Fruit fly (Drosophila melanogaster) whole organism, prepupa: ENCODE measurements around the gene bma.
A peak's percentile ranks its signal among the peaks of the same experiment; 100 is the strongest.

Source experiments
- Blimp-1 ChIP-seq: fragments of 200-800 bp; sonication (Bioruptor generic); optimal IDR thresholded peaks from 3 replicates; lab custom pipeline; 2017; ENCODE audit warnings: missing biosample characterization, missing genetic modification characterization, mild to moderate bottlenecking, moderate library complexity, missing genetic modification reagents
- CG10631 ChIP-seq: fragments of 200-800 bp; sonication (Bioruptor generic); optimal IDR thresholded peaks from 2 replicates; lab custom pipeline; 2016; ENCODE audit warnings: missing biosample characterization, missing genetic modification characterization
- CG10669 ChIP-seq: fragments of 200-800 bp; sonication (Bioruptor generic); optimal IDR thresholded peaks from 3 replicates; lab custom pipeline; 2018; ENCODE audit warnings: missing biosample characterization, mild to moderate bottlenecking, missing genetic modification characterization, moderate library complexity
- CG11762 ChIP-seq: fragments of 200-800 bp; sonication (Bioruptor generic); optimal IDR thresholded peaks from 3 replicates; lab custom pipeline; 2016; ENCODE audit warnings: missing biosample characterization, missing genetic modification characterization; ENCODE audit not compliant: insufficient read depth
- CG1621 ChIP-seq: fragments of 200-800 bp; sonication (Bioruptor generic); optimal IDR thresholded peaks from 3 replicates; lab custom pipeline; 2018; ENCODE audit warnings: missing biosample characterization, mild to moderate bottlenecking, missing genetic modification characterization
- CG16779 ChIP-seq: fragments of 200-800 bp; sonication (Bioruptor generic); optimal IDR thresholded peaks from 3 replicates; lab custom pipeline; 2017; ENCODE audit warnings: missing biosample characterization, mild to moderate bottlenecking, missing genetic modification characterization
- CG31627 ChIP-seq: fragments of 200-800 bp; sonication (Bioruptor generic); optimal IDR thresholded peaks from 3 replicates; lab custom pipeline; 2016; ENCODE audit warnings: missing biosample characterization, missing genetic modification characterization
- CG32006 ChIP-seq: fragments of 200-800 bp; sonication (Bioruptor generic); optimal IDR thresholded peaks from 3 replicates; lab custom pipeline; 2017; ENCODE audit warnings: missing biosample characterization, mild to moderate bottlenecking, missing genetic modification characterization
- CG34406 ChIP-seq: fragments of 200-800 bp; sonication (Bioruptor generic); optimal IDR thresholded peaks from 3 replicates; lab custom pipeline; 2016; ENCODE audit warnings: missing biosample characterization, missing genetic modification characterization
- CG3919 ChIP-seq: fragments of 200-800 bp; sonication (Bioruptor generic); optimal IDR thresholded peaks from 3 replicates; lab custom pipeline; 2016; ENCODE audit warnings: missing biosample characterization, missing genetic modification characterization
- CG6163 ChIP-seq: fragments of 200-800 bp; sonication (Bioruptor generic); IDR thresholded peaks from 3 replicates; pipeline ENCODE4 v1.3.6; 2022; ENCODE audit warnings: missing biosample characterization, missing genetic modification characterization
- CG6792 ChIP-seq: fragments of 200-800 bp; sonication (Bioruptor generic); optimal IDR thresholded peaks from 3 replicates; lab custom pipeline; 2016; ENCODE audit warnings: missing biosample characterization, missing genetic modification characterization
- CG6808 ChIP-seq: fragments of 200-800 bp; sonication (Bioruptor generic); optimal IDR thresholded peaks from 3 replicates; lab custom pipeline; 2017; ENCODE audit warnings: missing biosample characterization, missing genetic modification characterization, mild to moderate bottlenecking, moderate library complexity, missing genetic modification reagents
- CG6854 ChIP-seq: fragments of 200-800 bp; sonication (Bioruptor generic); optimal IDR thresholded peaks from 2 replicates; lab custom pipeline; 2017; ENCODE audit warnings: missing biosample characterization, mild to moderate bottlenecking, missing genetic modification characterization
- CG7368 ChIP-seq: fragments of 200-800 bp; sonication (Bioruptor generic); optimal IDR thresholded peaks from 3 replicates; lab custom pipeline; 2016; ENCODE audit warnings: missing biosample characterization, missing genetic modification characterization
- CG8319 ChIP-seq: fragments of 200-800 bp; sonication (Bioruptor generic); optimal IDR thresholded peaks from 3 replicates; lab custom pipeline; 2016; ENCODE audit warnings: missing biosample characterization, missing genetic modification characterization
- CG8632 ChIP-seq: fragments of 200-800 bp; sonication (Bioruptor generic); optimal IDR thresholded peaks from 3 replicates; lab custom pipeline; 2016; ENCODE audit warnings: missing biosample characterization, missing genetic modification characterization
- CG9139 ChIP-seq: fragments of 200-800 bp; sonication (Bioruptor generic); optimal IDR thresholded peaks from 3 replicates; lab custom pipeline; 2017; ENCODE audit warnings: missing biosample characterization, mild to moderate bottlenecking, missing genetic modification characterization
- Eip78C ChIP-seq: fragments of 200-800 bp; sonication (Bioruptor generic); peaks from one replicate; lab custom pipeline; 2016; ENCODE audit warnings: missing biosample characterization, missing genetic modification characterization
- Ets21C ChIP-seq: fragments of 200-800 bp; sonication (Bioruptor generic); optimal IDR thresholded peaks from 3 replicates; lab custom pipeline; 2016; ENCODE audit warnings: missing biosample characterization, missing genetic modification characterization
- Ets96B ChIP-seq: fragments of 200-800 bp; optimal IDR thresholded peaks from 2 replicates; lab custom pipeline; 2019; ENCODE audit warnings: missing biosample characterization, mild to moderate bottlenecking, missing genetic modification characterization, moderate library complexity
- Gug ChIP-seq: fragments of 200-800 bp; sonication (Bioruptor generic); IDR thresholded peaks from 2 replicates; pipeline ENCODE4 v1.3.6; 2022; ENCODE audit warnings: missing biosample characterization, missing genetic modification characterization
- Hr38 ChIP-seq: sonication (Bioruptor generic); optimal IDR thresholded peaks from 2 replicates; lab custom pipeline; 2016; ENCODE audit warnings: missing biosample characterization, missing genetic modification characterization
- Hr39 ChIP-seq: fragments of 200-800 bp; sonication (Bioruptor generic); optimal IDR thresholded peaks from 2 replicates; lab custom pipeline; 2016; ENCODE audit warnings: missing biosample characterization, missing genetic modification characterization
- Hr4 ChIP-seq: fragments of 200-800 bp; sonication (Bioruptor generic); optimal IDR thresholded peaks from 3 replicates; lab custom pipeline; 2016; ENCODE audit warnings: missing biosample characterization, missing genetic modification characterization
- Lpt ChIP-seq: fragments of 200-800 bp; sonication (Bioruptor generic); optimal IDR thresholded peaks from 3 replicates; lab custom pipeline; 2016; ENCODE audit warnings: missing biosample characterization, missing genetic modification characterization
- Met ChIP-seq: fragments of 200-800 bp; sonication (Bioruptor generic); optimal IDR thresholded peaks from 3 replicates; lab custom pipeline; 2016; ENCODE audit warnings: missing biosample characterization, missing genetic modification characterization
- OdsH ChIP-seq: fragments of 200-800 bp; sonication (Bioruptor generic); optimal IDR thresholded peaks from 3 replicates; lab custom pipeline; 2016; ENCODE audit warnings: missing biosample characterization, missing genetic modification characterization
- Sox15 ChIP-seq: fragments of 200-800 bp; sonication (Bioruptor generic); optimal IDR thresholded peaks from 3 replicates; lab custom pipeline; 2016; ENCODE audit warnings: missing biosample characterization, missing genetic modification characterization
- achi ChIP-seq: fragments of 200-800 bp; sonication (Bioruptor generic); optimal IDR thresholded peaks from 3 replicates; lab custom pipeline; 2016; ENCODE audit warnings: missing biosample characterization, missing genetic modification characterization
- acj6 ChIP-seq: fragments of 200-800 bp; sonication (Bioruptor generic); optimal IDR thresholded peaks from 3 replicates; lab custom pipeline; 2016; ENCODE audit warnings: missing biosample characterization, missing genetic modification characterization
- cyc ChIP-seq: fragments of 200-800 bp; sonication (Bioruptor generic); optimal IDR thresholded peaks from 3 replicates; lab custom pipeline; 2016; ENCODE audit warnings: missing biosample characterization, missing genetic modification characterization
- dac ChIP-seq: fragments of 200-800 bp; sonication (Bioruptor generic); optimal IDR thresholded peaks from 2 replicates; lab custom pipeline; 2017; ENCODE audit warnings: missing biosample characterization, mild to moderate bottlenecking, missing genetic modification characterization
- dsx ChIP-seq: fragments of 200-800 bp; optimal IDR thresholded peaks from 3 replicates; lab custom pipeline; 2019; ENCODE audit warnings: missing biosample characterization, mild to moderate bottlenecking, missing genetic modification characterization, moderate library complexity; ENCODE audit not compliant: poor library complexity, severe bottlenecking
- esn ChIP-seq: fragments of 200-800 bp; sonication (Bioruptor generic); optimal IDR thresholded peaks from 2 replicates; lab custom pipeline; 2016; ENCODE audit warnings: missing biosample characterization, mild to moderate bottlenecking, missing genetic modification characterization, moderate library complexity
- fd59A ChIP-seq: fragments of 200-800 bp; sonication (Bioruptor generic); optimal IDR thresholded peaks from 2 replicates; lab custom pipeline; 2017; ENCODE audit warnings: missing biosample characterization, mild to moderate bottlenecking, missing genetic modification characterization, missing genetic modification reagents
- fkh ChIP-seq: fragments of 200-800 bp; sonication (Bioruptor generic); optimal IDR thresholded peaks from 3 replicates; lab custom pipeline; 2017; ENCODE audit warnings: missing biosample characterization, mild to moderate bottlenecking, missing genetic modification characterization, moderate library complexity
- net ChIP-seq: fragments of 200-800 bp; sonication (Bioruptor generic); optimal IDR thresholded peaks from 3 replicates; lab custom pipeline; 2016; ENCODE audit warnings: missing biosample characterization, missing genetic modification characterization
- pdm3 ChIP-seq: fragments of 200-800 bp; sonication (Bioruptor generic); optimal IDR thresholded peaks from 3 replicates; lab custom pipeline; 2016; ENCODE audit warnings: missing biosample characterization, missing genetic modification characterization
- salr ChIP-seq, 2 experiments: fragments of 200-800 bp; sonication (Bioruptor generic); optimal IDR thresholded peaks; 3 replicates each; lab custom pipeline; 2016 to 2018; ENCODE audit warnings: missing biosample characterization in 2 of 2, missing genetic modification characterization in 2 of 2, mild to moderate bottlenecking in 1 of 2
- spab ChIP-seq: fragments of 200-800 bp; sonication (Bioruptor generic); optimal IDR thresholded peaks from 2 replicates; lab custom pipeline; 2017; ENCODE audit warnings: missing biosample characterization, mild to moderate bottlenecking, missing genetic modification characterization, missing genetic modification reagents
- ss ChIP-seq, 2 experiments: fragments of 200-800 bp; sonication (Bioruptor generic); optimal IDR thresholded peaks; 2 replicates in 1 of 2; 3 replicates in 1 of 2; lab custom pipeline; 2017 to 2018; ENCODE audit warnings: mild to moderate bottlenecking in 2 of 2, missing biosample characterization in 2 of 2, missing genetic modification characterization in 2 of 2, moderate library complexity in 1 of 2
- svp ChIP-seq: fragments of 200-800 bp; sonication (Bioruptor generic); peaks from one replicate; lab custom pipeline; 2016; ENCODE audit warnings: missing biosample characterization, missing genetic modification characterization
- topi ChIP-seq: fragments of 200-800 bp; sonication (Bioruptor generic); optimal IDR thresholded peaks from 3 replicates; lab custom pipeline; 2016; ENCODE audit warnings: missing biosample characterization, missing genetic modification characterization
- vri ChIP-seq: fragments of 200-800 bp; sonication (Bioruptor generic); optimal IDR thresholded peaks from 3 replicates; lab custom pipeline; 2016; ENCODE audit warnings: missing biosample characterization, mild to moderate bottlenecking, missing genetic modification characterization

The bma gene

dm6 chr3L:9872035-9872434, 35.9 kb upstream of the bma start (continued):
- TF ChIP-seq CG10669 (no peak), Blimp-1 (no peak), achi (GFP tag; lab: Kevin White, UChicago) (peak; percentile 44), dac (GFP tag; lab: Kevin White, UChicago) (no peak), Ets21C (GFP tag; lab: Kevin White, UChicago) (no peak), cyc (GFP tag; lab: Kevin White, UChicago) (no peak), fd59A (GFP tag; lab: Kevin White, UChicago) (no peak), CG8632 (GFP tag; lab: Kevin White, UChicago) (peak; percentile 27), pdm3 (GFP tag; lab: Kevin White, UChicago) (no peak), esn (GFP tag; lab: Kevin White, UChicago) (no peak), topi (GFP tag; lab: Kevin White, UChicago) (no peak), CG1621 (no peak), spab (no peak), net (GFP tag; lab: Kevin White, UChicago) (peak; percentile 51), CG3919 (GFP tag; lab: Kevin White, UChicago) (peak; percentile 60), ss (GFP tag; optimal IDR thresholded peaks at IDR 0.05; lab: Kevin White, UChicago) (no peak), CG6163 (peak; percentile 38; the same call in 2 of the 3 replicates), Met (no peak), Gug (GFP tag; lab: Robert Waterston, UW) (no peak), CG11762 (GFP tag; lab: Kevin White, UChicago) (peak; percentile 22), CG32006 (GFP tag; lab: Kevin White, UChicago) (peak; percentile 74), CG7368 (no peak), acj6 (GFP tag; lab: Kevin White, UChicago) (peak; percentile 60), CG6808 (GFP tag; lab: Kevin White, UChicago) (no peak), Ets96B (peak; percentile 25), dsx (GFP tag; lab: Kevin White, UChicago) (no peak)

- TF ChIP-seq Ets96B: no peak
- TF ChIP-seq, all 60 proteins: peak for 0
Measured at dm6 chr3L:9878685-9879084, 29.2 kb upstream of the bma start, which contains the start of gene CG34382. TSS of gene CG34382 (plus strand) at chr3L:9878985.

- peak; percentile 85 for TF ChIP-seq CG3919 (GFP tag; lab: Kevin White, UChicago)
- TF ChIP-seq CG6808 (GFP tag; lab: Kevin White, UChicago): peak; percentile 82
- TF ChIP-seq dsx (GFP tag; lab: Kevin White, UChicago): peak; percentile 89
- peak; percentile 1 for TF ChIP-seq pdm3 (GFP tag; lab: Kevin White, UChicago)
- no peak for TF ChIP-seq vri
- TF ChIP-seq cyc (GFP tag; lab: Kevin White, UChicago): peak; percentile 80
- TF ChIP-seq salr (GFP tag; optimal IDR thresholded peaks at IDR 0.05; lab: Kevin White, UChicago): peak in 1 of 2 experiments; percentile 92
- peak; percentile 60 for TF ChIP-seq Sox15 (GFP tag; lab: Kevin White, UChicago)
- peak; percentile 86 for TF ChIP-seq Gug (GFP tag; lab: Robert Waterston, UW)
- no peak for TF ChIP-seq Hr4 (GFP tag; lab: Kevin White, UChicago)
- TF ChIP-seq achi (GFP tag; lab: Kevin White, UChicago): peak; percentile 83
- peak; percentile 87 for TF ChIP-seq CG34406 (GFP tag; lab: Kevin White, UChicago)
- TF ChIP-seq fd59A (GFP tag; lab: Kevin White, UChicago): peak; percentile 19
- TF ChIP-seq CG9139 (GFP tag; lab: Kevin White, UChicago): no peak
- peak; percentile 67 for TF ChIP-seq Blimp-1
- TF ChIP-seq Eip78C (GFP tag; lab: Kevin White, UChicago): peak; percentile 92
- TF ChIP-seq Hr39 (GFP tag; lab: Kevin White, UChicago): peak; percentile 62
- no peak for TF ChIP-seq dac (GFP tag; lab: Kevin White, UChicago)
- peak; percentile 80 for TF ChIP-seq svp
- TF ChIP-seq OdsH (GFP tag; lab: Kevin White, UChicago): peak; percentile 82
- TF ChIP-seq CG16779 (tag; lab: Kevin White, UChicago): peak; percentile 67
- TF ChIP-seq CG31627 (GFP tag; lab: Kevin White, UChicago): peak; percentile 75
- peak; percentile 89 for TF ChIP-seq CG10631 (GFP tag; lab: Kevin White, UChicago)
- TF ChIP-seq fkh (GFP tag; lab: Kevin White, UChicago): peak; percentile 72
- TF ChIP-seq CG32006 (GFP tag; lab: Kevin White, UChicago): peak; percentile 86
- peak; percentile 82 for TF ChIP-seq Lpt (GFP tag; lab: Kevin White, UChicago)
- TF ChIP-seq CG6854 (GFP tag; lab: Kevin White, UChicago): peak; percentile 28
- peak; percentile 78 for TF ChIP-seq CG6792 (GFP tag; lab: Kevin White, UChicago)
- TF ChIP-seq topi (GFP tag; lab: Kevin White, UChicago): peak; percentile 59
- peak; percentile 78 for TF ChIP-seq CG7368
- peak; percentile 57 for TF ChIP-seq CG8319 (GFP tag; lab: Kevin White, UChicago)
- TF ChIP-seq Hr38: no peak
- TF ChIP-seq Met: no peak
Measured at dm6 chr3L:9888630-9889130, 19.2 kb upstream of the bma start, which contains the start of the genes Taf2 and CalpB. TSS of gene Taf2 (minus strand) at chr3L:9888683. TSS of gene CalpB (plus strand) at chr3L:9888762.
